Worm (Caenorhabditis elegans) whole organism, L4/young adult: ENCODE data around the gene plp-2.

Source experiments
- W03F9.2 ChIP-seq: fragments of 150-350 bp; optimal IDR thresholded peaks from 2 replicates; lab custom pipeline; 2014; ENCODE audit warnings: missing biosample characterization, missing genetic modification characterization
- dao-5 ChIP-seq: sonication (generic microtip); optimal IDR thresholded peaks from 2 replicates; lab custom pipeline; 2016; ENCODE audit warnings: missing genotype, missing genetic modification characterization, moderate library complexity, missing compliant biosample characterization
- him-1 ChIP-seq: sonication (generic microtip); optimal IDR thresholded peaks from 2 replicates; lab custom pipeline; 2016; ENCODE audit warnings: missing genotype, missing genetic modification reagents, missing genetic modification characterization, missing compliant biosample characterization

- TF ChIP-seq dao-5 (tag; lab: Kevin White, UChicago) (no peak), him-1 (tag; lab: Kevin White, UChicago) (no peak), W03F9.2 (no peak)
These were observed 12.3 kb downstream of the plp-2 start, which contains the start of the genes flwr-1 and tbc-1 for ce11 chrX:14970221-14970801.
